Fruit fly (Drosophila melanogaster) whole organism: ENCODE results near the gene CG7550.

Experiments used
- CG8478 ChIP-seq: fragments of >200 bp; optimal IDR thresholded peaks from 2 replicates; lab custom pipeline; 2018; ENCODE audit warnings: inconsistent platforms
- Dll ChIP-seq: fragments of >200 bp; optimal IDR thresholded peaks from 2 replicates; lab custom pipeline; 2017
- EcR ChIP-seq, 2 experiments: fragments of >200 bp; optimal IDR thresholded peaks; 2 replicates each; lab custom pipeline; 2017; ENCODE audit warnings: missing biosample characterization in 2 of 2, missing genetic modification characterization in 2 of 2, missing genetic modification reagents in 2 of 2
- pan ChIP-seq: fragments of >200 bp; optimal IDR thresholded peaks from 2 replicates; lab custom pipeline; 2017
- psq ChIP-seq: fragments of >200 bp; optimal IDR thresholded peaks from 2 replicates; lab custom pipeline; 2017
- usp ChIP-seq: fragments of >200 bp; optimal IDR thresholded peaks from 2 replicates; lab custom pipeline; 2017; ENCODE audit warnings: missing biosample characterization, missing genetic modification characterization, mixed read lengths

Gene CG7550

DNA sequence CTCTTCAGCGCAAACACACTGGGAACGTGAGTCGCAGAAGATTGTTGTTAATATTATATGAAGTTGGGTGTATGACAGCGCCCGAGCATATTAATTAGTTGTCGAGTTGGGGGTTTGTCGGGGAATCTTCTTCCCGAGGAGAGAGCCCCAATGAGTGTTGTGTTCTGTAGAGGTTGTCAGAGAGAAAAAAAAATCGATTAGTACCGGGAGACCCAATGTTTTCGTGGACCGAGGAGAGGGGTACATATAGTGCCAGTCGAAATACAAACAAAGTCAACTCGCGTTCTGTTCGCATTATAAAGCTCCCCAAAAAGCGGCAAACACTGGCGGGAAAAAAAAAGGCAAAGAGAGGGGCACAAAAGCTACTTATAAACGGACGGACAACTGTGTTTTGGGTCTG lies 50.5 kb downstream of the CG7550 start:
- no peak for TF ChIP-seq usp (GFP tag; lab: Kevin White, UChicago)
- no peak for TF ChIP-seq CG8478 (lab: Kevin White, UChicago)
- no peak for TF ChIP-seq pan (lab: Kevin White, UChicago)
- no peak for TF ChIP-seq psq (lab: Kevin White, UChicago)
- TF ChIP-seq EcR (GFP tag; optimal IDR thresholded peaks at IDR 0.05; lab: Kevin White, UChicago) = no peak
- TF ChIP-seq Dll (lab: Kevin White, UChicago) = no peak
